Worm (Caenorhabditis elegans): ENCODE measurements around the gene R151.2.

R151.2 gene

ce11 chrIII:7181822-7182221 is 27.9 kb upstream of the R151.2 start, which contains the start of gene epg-4:
Gene epg-4, plus strand, starts transcription at chrIII:7182167.
- TF ChIP-seq lin-14 (GFP tag; optimal IDR thresholded peaks at IDR 0.05) (peak; percentile 70), nhr-237 (tag; optimal IDR thresholded peaks at IDR 0.05) (no peak), ces-1 (GFP tag; optimal IDR thresholded peaks at IDR 0.05) (no peak), egl-27 (tag; optimal IDR thresholded peaks at IDR 0.05) (no peak), ceh-82 (tag; optimal IDR thresholded peaks at IDR 0.05) (peak in 1 of 3 experiments; percentile 11), rnt-1 (tag; optimal IDR thresholded peaks at IDR 0.05) (no peak), ceh-88 (GFP tag; IDR thresholded peaks at IDR 0.05) (no peak), sup-37 (GFP tag; optimal IDR thresholded peaks at IDR 0.05) (no peak), C04F5.9 (tag; optimal IDR thresholded peaks at IDR 0.05) (no peak), vab-15 (tag; optimal IDR thresholded peaks at IDR 0.05) (no peak), ets-5 (GFP tag; IDR thresholded peaks at IDR 0.05) (no peak), snu-23 (GFP tag; optimal IDR thresholded peaks at IDR 0.05) (peak; percentile 36), jun-1 (tag; optimal IDR thresholded peaks at IDR 0.05) (no peak), mep-1 (tag; optimal IDR thresholded peaks at IDR 0.05) (no peak), lin-35 (GFP tag; optimal IDR thresholded peaks at IDR 0.05) (peak; percentile 42 to 79), ceh-90 (tag; optimal IDR thresholded peaks at IDR 0.05) (no peak), nhr-20 (tag; optimal IDR thresholded peaks at IDR 0.05) (peak; percentile 15), ztf-11 (tag; optimal IDR thresholded peaks at IDR 0.05) (no peak), nhr-11 (tag; optimal IDR thresholded peaks at IDR 0.05) (no peak), unc-62 (GFP tag; optimal IDR thresholded peaks at IDR 0.05) (no peak), pax-3 (tag; optimal IDR thresholded peaks at IDR 0.05) (no peak), mab-9 (GFP tag; IDR thresholded peaks at IDR 0.05) (no peak), hlh-17 (GFP tag; optimal IDR thresholded peaks at IDR 0.05; ENCODE audit: borderline replicate concordance) (no peak), tbx-2 (tag; optimal IDR thresholded peaks at IDR 0.05) (no peak), lin-13 (GFP tag; optimal IDR thresholded peaks at IDR 0.05) (no peak), Y116A8C.19 (tag; optimal IDR thresholded peaks at IDR 0.05; ENCODE audit: borderline replicate concordance) (no peak), mef-2 (tag; optimal IDR thresholded peaks at IDR 0.05) (no peak), isw-1 (GFP tag; IDR thresholded peaks at IDR 0.05) (no peak; the same call in 1 of the 2 replicates), nhr-19 (GFP tag; conservative IDR thresholded peaks at IDR 0.05) (no peak), tlp-1 (tag; optimal IDR thresholded peaks at IDR 0.05) (no peak), unc-86 (tag; optimal IDR thresholded peaks at IDR 0.05) (no peak), grh-1 (GFP tag; IDR thresholded peaks at IDR 0.05) (no peak), F16B12.6 (tag; optimal IDR thresholded peaks at IDR 0.05) (no peak), nhr-76 (tag; optimal IDR thresholded peaks at IDR 0.05) (no peak), blmp-1 (tag; optimal IDR thresholded peaks at IDR 0.05) (peak; percentile 33), nhr-85 (tag) (peak; percentile 36), fkh-10 (GFP tag; optimal IDR thresholded peaks at IDR 0.05) (no peak), skn-1 (tag; optimal IDR thresholded peaks at IDR 0.05) (peak; percentile 47), snpc-4 (tag; optimal IDR thresholded peaks at IDR 0.05) (no peak), fkh-4 (tag; optimal IDR thresholded peaks at IDR 0.05; ENCODE audit: borderline replicate concordance) (no peak), lin-39 (tag; optimal IDR thresholded peaks at IDR 0.05) (no peak), lin-15B (tag; optimal IDR thresholded peaks at IDR 0.05) (no peak), nhr-71 (tag; optimal IDR thresholded peaks at IDR 0.05) (peak; percentile 41), fkh-8 (tag; optimal IDR thresholded peaks at IDR 0.05) (no peak), nhr-90 (tag; optimal IDR thresholded peaks at IDR 0.05; ENCODE audit: poor library complexity) (no peak), aha-1 (tag; optimal IDR thresholded peaks at IDR 0.05) (no peak), sptf-1 (tag; optimal IDR thresholded peaks at IDR 0.05) (no peak), zag-1 (tag; optimal IDR thresholded peaks at IDR 0.05) (no peak), swsn-7 (tag; optimal IDR thresholded peaks at IDR 0.05) (no peak), nhr-47 (tag; optimal IDR thresholded peaks at IDR 0.05) (no peak), C34B4.2 (tag; optimal IDR thresholded peaks at IDR 0.05) (no peak), ztf-4 (tag; optimal IDR thresholded peaks at IDR 0.05) (no peak), alr-1 (tag; optimal IDR thresholded peaks at IDR 0.05; ENCODE audit: borderline replicate concordance) (no peak), nhr-84 (tag; optimal IDR thresholded peaks at IDR 0.05) (no peak)

All from whole organism, L1 larva.